Fruit fly (Drosophila melanogaster) whole organism, prepupa: ENCODE measurements around the gene CG3213.

ENCODE experiments used
- Blimp-1 ChIP-seq: fragments of 200-800 bp; sonication (Bioruptor generic); optimal IDR thresholded peaks from 3 replicates; lab custom pipeline; 2017; ENCODE audit warnings: missing biosample characterization, missing genetic modification characterization, mild to moderate bottlenecking, moderate library complexity, missing genetic modification reagents
- CG10631 ChIP-seq: fragments of 200-800 bp; sonication (Bioruptor generic); optimal IDR thresholded peaks from 2 replicates; lab custom pipeline; 2016; ENCODE audit warnings: missing biosample characterization, missing genetic modification characterization
- CG11294 ChIP-seq: fragments of 200-800 bp; sonication (Bioruptor generic); IDR thresholded peaks from 2 replicates; pipeline ENCODE4 v1.3.6; 2022; ENCODE audit warnings: missing biosample characterization, missing genetic modification characterization
- CG11902 ChIP-seq: fragments of 200-800 bp; sonication (Bioruptor generic); optimal IDR thresholded peaks from 3 replicates; lab custom pipeline; 2016; ENCODE audit warnings: missing biosample characterization, missing genetic modification characterization
- CG15336 ChIP-seq: fragments of 200-800 bp; sonication (Bioruptor generic); IDR thresholded peaks from 2 replicates; pipeline ENCODE4 v1.3.6; 2022; ENCODE audit warnings: missing biosample characterization, missing genetic modification characterization
- CG3032 ChIP-seq: fragments of 200-800 bp; optimal IDR thresholded peaks from 2 replicates; lab custom pipeline; 2019; ENCODE audit warnings: missing biosample characterization, mild to moderate bottlenecking, missing genetic modification characterization, moderate library complexity
- CG31627 ChIP-seq: fragments of 200-800 bp; sonication (Bioruptor generic); optimal IDR thresholded peaks from 3 replicates; lab custom pipeline; 2016; ENCODE audit warnings: missing biosample characterization, missing genetic modification characterization
- CG32006 ChIP-seq: fragments of 200-800 bp; sonication (Bioruptor generic); optimal IDR thresholded peaks from 3 replicates; lab custom pipeline; 2017; ENCODE audit warnings: missing biosample characterization, mild to moderate bottlenecking, missing genetic modification characterization
- CG34406 ChIP-seq: fragments of 200-800 bp; sonication (Bioruptor generic); optimal IDR thresholded peaks from 3 replicates; lab custom pipeline; 2016; ENCODE audit warnings: missing biosample characterization, missing genetic modification characterization
- CG4318 ChIP-seq: fragments of 200-800 bp; sonication (Bioruptor generic); optimal IDR thresholded peaks from 3 replicates; lab custom pipeline; 2017; ENCODE audit warnings: missing biosample characterization, mild to moderate bottlenecking, missing genetic modification characterization
- CG6163 ChIP-seq: fragments of 200-800 bp; sonication (Bioruptor generic); IDR thresholded peaks from 3 replicates; pipeline ENCODE4 v1.3.6; 2022; ENCODE audit warnings: missing biosample characterization, missing genetic modification characterization
- CG6792 ChIP-seq: fragments of 200-800 bp; sonication (Bioruptor generic); optimal IDR thresholded peaks from 3 replicates; lab custom pipeline; 2016; ENCODE audit warnings: missing biosample characterization, missing genetic modification characterization
- CG6808 ChIP-seq: fragments of 200-800 bp; sonication (Bioruptor generic); optimal IDR thresholded peaks from 3 replicates; lab custom pipeline; 2017; ENCODE audit warnings: missing biosample characterization, missing genetic modification characterization, mild to moderate bottlenecking, moderate library complexity, missing genetic modification reagents
- CG6854 ChIP-seq: fragments of 200-800 bp; sonication (Bioruptor generic); optimal IDR thresholded peaks from 2 replicates; lab custom pipeline; 2017; ENCODE audit warnings: missing biosample characterization, mild to moderate bottlenecking, missing genetic modification characterization
- CG7368 ChIP-seq: fragments of 200-800 bp; sonication (Bioruptor generic); optimal IDR thresholded peaks from 3 replicates; lab custom pipeline; 2016; ENCODE audit warnings: missing biosample characterization, missing genetic modification characterization
- CG8119 ChIP-seq: fragments of 200-800 bp; sonication (Bioruptor generic); IDR thresholded peaks from 3 replicates; pipeline ENCODE4 v1.3.6; 2022; ENCODE audit warnings: missing biosample characterization, missing genetic modification characterization
- CG8632 ChIP-seq: fragments of 200-800 bp; sonication (Bioruptor generic); optimal IDR thresholded peaks from 3 replicates; lab custom pipeline; 2016; ENCODE audit warnings: missing biosample characterization, missing genetic modification characterization
- CG9139 ChIP-seq: fragments of 200-800 bp; sonication (Bioruptor generic); optimal IDR thresholded peaks from 3 replicates; lab custom pipeline; 2017; ENCODE audit warnings: missing biosample characterization, mild to moderate bottlenecking, missing genetic modification characterization
- Eip75B ChIP-seq: fragments of 200-800 bp; sonication (Bioruptor generic); optimal IDR thresholded peaks from 3 replicates; lab custom pipeline; 2016; ENCODE audit warnings: missing biosample characterization, missing genetic modification characterization
- Eip93F ChIP-seq: fragments of 200-800 bp; sonication (Bioruptor generic); optimal IDR thresholded peaks from 2 replicates; lab custom pipeline; 2016; ENCODE audit warnings: missing biosample characterization, mild to moderate bottlenecking, missing genetic modification characterization
- Ets21C ChIP-seq: fragments of 200-800 bp; sonication (Bioruptor generic); optimal IDR thresholded peaks from 3 replicates; lab custom pipeline; 2016; ENCODE audit warnings: missing biosample characterization, missing genetic modification characterization
- Ets96B ChIP-seq: fragments of 200-800 bp; optimal IDR thresholded peaks from 2 replicates; lab custom pipeline; 2019; ENCODE audit warnings: missing biosample characterization, mild to moderate bottlenecking, missing genetic modification characterization, moderate library complexity
- Gug ChIP-seq: fragments of 200-800 bp; sonication (Bioruptor generic); IDR thresholded peaks from 2 replicates; pipeline ENCODE4 v1.3.6; 2022; ENCODE audit warnings: missing biosample characterization, missing genetic modification characterization
- Hr38 ChIP-seq: sonication (Bioruptor generic); optimal IDR thresholded peaks from 2 replicates; lab custom pipeline; 2016; ENCODE audit warnings: missing biosample characterization, missing genetic modification characterization
- OdsH ChIP-seq: fragments of 200-800 bp; sonication (Bioruptor generic); optimal IDR thresholded peaks from 3 replicates; lab custom pipeline; 2016; ENCODE audit warnings: missing biosample characterization, missing genetic modification characterization
- Smox ChIP-seq: fragments of 200-800 bp; sonication (Bioruptor generic); optimal IDR thresholded peaks from 3 replicates; lab custom pipeline; 2016; ENCODE audit warnings: missing biosample characterization, missing genetic modification characterization
- Sox102F ChIP-seq: fragments of 200-800 bp; sonication (Bioruptor generic); optimal IDR thresholded peaks from 2 replicates; lab custom pipeline; 2016; ENCODE audit warnings: missing biosample characterization, mild to moderate bottlenecking, missing genetic modification characterization
- Sox15 ChIP-seq: fragments of 200-800 bp; sonication (Bioruptor generic); optimal IDR thresholded peaks from 3 replicates; lab custom pipeline; 2016; ENCODE audit warnings: missing biosample characterization, missing genetic modification characterization
- acj6 ChIP-seq: fragments of 200-800 bp; sonication (Bioruptor generic); optimal IDR thresholded peaks from 3 replicates; lab custom pipeline; 2016; ENCODE audit warnings: missing biosample characterization, missing genetic modification characterization
- cyc ChIP-seq: fragments of 200-800 bp; sonication (Bioruptor generic); optimal IDR thresholded peaks from 3 replicates; lab custom pipeline; 2016; ENCODE audit warnings: missing biosample characterization, missing genetic modification characterization
- eg ChIP-seq: fragments of 200-800 bp; sonication (Bioruptor generic); IDR thresholded peaks from 3 replicates; pipeline ENCODE4 v1.3.6; 2022; ENCODE audit warnings: missing biosample characterization, missing genetic modification characterization
- esn ChIP-seq: fragments of 200-800 bp; sonication (Bioruptor generic); optimal IDR thresholded peaks from 2 replicates; lab custom pipeline; 2016; ENCODE audit warnings: missing biosample characterization, mild to moderate bottlenecking, missing genetic modification characterization, moderate library complexity
- fd59A ChIP-seq: fragments of 200-800 bp; sonication (Bioruptor generic); optimal IDR thresholded peaks from 2 replicates; lab custom pipeline; 2017; ENCODE audit warnings: missing biosample characterization, mild to moderate bottlenecking, missing genetic modification characterization, missing genetic modification reagents
- fd85E ChIP-seq: fragments of 200-800 bp; sonication (Bioruptor generic); optimal IDR thresholded peaks from 3 replicates; lab custom pipeline; 2016; ENCODE audit warnings: missing biosample characterization, missing genetic modification characterization
- fkh ChIP-seq: fragments of 200-800 bp; sonication (Bioruptor generic); optimal IDR thresholded peaks from 3 replicates; lab custom pipeline; 2017; ENCODE audit warnings: missing biosample characterization, mild to moderate bottlenecking, missing genetic modification characterization, moderate library complexity
- lz ChIP-seq: fragments of 200-800 bp; sonication (Bioruptor generic); optimal IDR thresholded peaks from 3 replicates; lab custom pipeline; 2016; ENCODE audit warnings: missing biosample characterization, missing genetic modification characterization
- net ChIP-seq: fragments of 200-800 bp; sonication (Bioruptor generic); optimal IDR thresholded peaks from 3 replicates; lab custom pipeline; 2016; ENCODE audit warnings: missing biosample characterization, missing genetic modification characterization
- pdm3 ChIP-seq: fragments of 200-800 bp; sonication (Bioruptor generic); optimal IDR thresholded peaks from 3 replicates; lab custom pipeline; 2016; ENCODE audit warnings: missing biosample characterization, missing genetic modification characterization
- salr ChIP-seq, 2 experiments: fragments of 200-800 bp; sonication (Bioruptor generic); optimal IDR thresholded peaks; 3 replicates each; lab custom pipeline; 2016 to 2018; ENCODE audit warnings: missing biosample characterization in 2 of 2, missing genetic modification characterization in 2 of 2, mild to moderate bottlenecking in 1 of 2
- spab ChIP-seq: fragments of 200-800 bp; sonication (Bioruptor generic); optimal IDR thresholded peaks from 2 replicates; lab custom pipeline; 2017; ENCODE audit warnings: missing biosample characterization, mild to moderate bottlenecking, missing genetic modification characterization, missing genetic modification reagents
- ss ChIP-seq, 2 experiments: fragments of 200-800 bp; sonication (Bioruptor generic); optimal IDR thresholded peaks; 2 replicates in 1 of 2; 3 replicates in 1 of 2; lab custom pipeline; 2017 to 2018; ENCODE audit warnings: mild to moderate bottlenecking in 2 of 2, missing biosample characterization in 2 of 2, missing genetic modification characterization in 2 of 2, moderate library complexity in 1 of 2
- topi ChIP-seq: fragments of 200-800 bp; sonication (Bioruptor generic); optimal IDR thresholded peaks from 3 replicates; lab custom pipeline; 2016; ENCODE audit warnings: missing biosample characterization, missing genetic modification characterization

CG3213 gene

DNA sequence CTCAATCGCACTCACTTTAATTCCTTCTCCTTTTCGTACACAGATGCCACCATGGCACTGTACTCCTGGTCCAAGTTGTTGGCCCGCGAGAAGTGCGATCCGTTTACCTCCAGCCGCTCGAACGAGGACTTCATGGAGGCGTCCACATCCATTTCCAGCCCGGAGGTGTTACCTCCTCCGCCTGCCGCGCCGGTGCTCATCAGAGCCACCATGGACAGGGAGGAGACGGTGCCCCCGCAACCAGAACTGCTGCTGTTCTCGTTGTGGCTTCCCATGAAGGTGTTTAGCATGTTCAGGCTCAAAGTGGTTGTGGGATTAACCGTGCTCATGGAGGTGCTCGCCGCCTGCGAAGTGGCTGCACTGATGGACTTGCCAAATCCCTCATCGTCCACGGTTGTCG is 24.0 kb downstream of the CG3213 start:
- no peak for TF ChIP-seq Eip75B (GFP tag; lab: Kevin White, UChicago)
- TF ChIP-seq OdsH (GFP tag; lab: Kevin White, UChicago), result no peak
- TF ChIP-seq CG4318 (GFP tag; lab: Kevin White, UChicago), result no peak
- no peak for TF ChIP-seq CG11294 (GFP tag; lab: Robert Waterston, UW)
- no peak for TF ChIP-seq CG8632 (GFP tag; lab: Kevin White, UChicago)
- no peak for TF ChIP-seq Gug (GFP tag; lab: Robert Waterston, UW)
- no peak for TF ChIP-seq net (GFP tag; lab: Kevin White, UChicago)
- no peak for TF ChIP-seq acj6 (GFP tag; lab: Kevin White, UChicago)
- no peak for TF ChIP-seq Hr38 (GFP tag; lab: Kevin White, UChicago)
- TF ChIP-seq CG31627 (GFP tag; lab: Kevin White, UChicago), result no peak
- TF ChIP-seq Ets96B (tag; lab: Kevin White, UChicago), result no peak
- TF ChIP-seq CG7368, result no peak
- TF ChIP-seq Smox (GFP tag; lab: Kevin White, UChicago), result no peak
- TF ChIP-seq eg, result no peak

DNA sequence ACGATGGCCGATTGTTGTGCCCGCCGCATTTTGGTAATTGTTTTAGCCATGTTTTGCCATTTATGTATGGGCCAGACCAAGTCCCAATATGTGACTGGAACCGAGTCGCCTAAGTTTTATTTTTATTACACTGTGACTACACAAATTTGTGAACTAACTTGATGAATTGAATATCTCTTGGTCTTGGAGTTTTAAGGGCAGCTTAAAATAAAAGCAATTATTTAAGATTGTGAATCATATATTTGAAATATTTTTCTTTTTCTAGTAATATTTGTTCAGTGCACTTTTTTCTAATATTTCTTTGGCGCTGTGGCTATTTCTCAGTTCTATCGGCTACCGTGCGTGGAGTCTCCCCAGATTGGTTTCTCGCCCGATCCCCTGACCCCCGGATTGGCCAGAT is 26.0 kb downstream of the CG3213 start:
- TF ChIP-seq CG34406 (GFP tag; lab: Kevin White, UChicago) (no peak), CG7368 (no peak), CG8119 (peak; percentile 37; the same call in 1 of the 3 replicates), CG32006 (peak; percentile 16), Blimp-1 (GFP tag; lab: Kevin White, UChicago) (no peak), Smox (GFP tag; lab: Kevin White, UChicago) (no peak), eg (peak; percentile 60; the same call in 1 of the 3 replicates), Gug (GFP tag; lab: Robert Waterston, UW) (0 out of 2 replicates have a peak, but pooled peaks have one; percentile 28), esn (GFP tag; lab: Kevin White, UChicago) (no peak), Sox15 (GFP tag; lab: Kevin White, UChicago) (no peak), CG6163 (GFP tag; lab: Robert Waterston, UW) (no peak), CG15336 (GFP tag; lab: Robert Waterston, UW) (peak; percentile 61)

dm6 chr2L:3490971-3491370 is 28.5 kb downstream of the CG3213 start, which contains the start of gene CG15414:
TSS of gene CG15414 (minus strand) at chr2L:3491071.
- TF ChIP-seq eg (peak; percentile 42; the same call in 1 of the 3 replicates), CG6163 (GFP tag; lab: Robert Waterston, UW) (no peak)

dm6 chr2L:3485506-3485905 is 33.9 kb downstream of the CG3213 start:
- TF ChIP-seq spab (GFP tag; lab: Kevin White, UChicago) (no peak), Hr38 (GFP tag; lab: Kevin White, UChicago) (no peak), ss (GFP tag; optimal IDR thresholded peaks at IDR 0.05; lab: Kevin White, UChicago) (no peak), CG7368 (no peak), CG8119 (peak; percentile 76), fd59A (GFP tag; lab: Kevin White, UChicago) (no peak), CG11902 (GFP tag; lab: Kevin White, UChicago) (no peak), Ets96B (tag; lab: Kevin White, UChicago) (no peak), cyc (GFP tag; lab: Kevin White, UChicago) (no peak), fkh (GFP tag; lab: Kevin White, UChicago) (no peak), CG6808 (no peak), Sox15 (GFP tag; lab: Kevin White, UChicago) (no peak), CG31627 (GFP tag; lab: Kevin White, UChicago) (no peak), salr (GFP tag; optimal IDR thresholded peaks at IDR 0.05; lab: Kevin White, UChicago) (no peak), net (GFP tag; lab: Kevin White, UChicago) (peak; percentile 4), fd85E (GFP tag; lab: Kevin White, UChicago) (no peak), Eip93F (GFP tag; lab: Kevin White, UChicago) (no peak), CG8632 (GFP tag; lab: Kevin White, UChicago) (no peak), CG4318 (GFP tag; lab: Kevin White, UChicago) (peak; percentile 23), Gug (GFP tag; lab: Robert Waterston, UW) (no peak), CG9139 (GFP tag; lab: Kevin White, UChicago) (no peak), Sox102F (GFP tag; lab: Kevin White, UChicago) (no peak), CG6163 (GFP tag; lab: Robert Waterston, UW) (0 out of 3 replicates have a peak, but pooled peaks have one; percentile 16), topi (GFP tag; lab: Kevin White, UChicago) (no peak), CG6792 (GFP tag; lab: Kevin White, UChicago) (no peak), Ets21C (GFP tag; lab: Kevin White, UChicago) (no peak), pdm3 (GFP tag; lab: Kevin White, UChicago) (no peak), acj6 (GFP tag; lab: Kevin White, UChicago) (no peak), CG3032 (no peak), CG11294 (GFP tag; lab: Robert Waterston, UW) (no peak), Smox (GFP tag; lab: Kevin White, UChicago) (no peak), CG10631 (no peak), lz (GFP tag; lab: Kevin White, UChicago) (no peak), CG6854 (GFP tag; lab: Kevin White, UChicago) (no peak), OdsH (GFP tag; lab: Kevin White, UChicago) (peak; percentile 19)
